Worm (Caenorhabditis elegans) whole organism, young adult: ENCODE results near the gene irld-63.

Experiments used
- B0261.1 ChIP-seq: sonication (generic microtip); optimal IDR thresholded peaks from 2 replicates; lab custom pipeline; 2016; ENCODE audit warnings: mild to moderate bottlenecking, missing genetic modification characterization, moderate library complexity, missing compliant biosample characterization
- B0336.3 ChIP-seq: fragments of 200-800 bp; sonication (Bioruptor generic); IDR thresholded peaks from 2 replicates; pipeline ENCODE4 v1.3.6; 2022; ENCODE audit warnings: missing genetic modification characterization, missing compliant biosample characterization
- F22D6.2 ChIP-seq: sonication (generic microtip); optimal IDR thresholded peaks from 2 replicates; lab custom pipeline; 2016; ENCODE audit warnings: mild to moderate bottlenecking, missing genetic modification characterization, missing compliant biosample characterization
- F33H1.4 ChIP-seq: fragments of 200-800 bp; sonication (Bioruptor generic); IDR thresholded peaks from 2 replicates; pipeline ENCODE4 v1.3.6; 2022; ENCODE audit warnings: missing genetic modification reagents, missing genetic modification characterization, missing compliant biosample characterization
- F49E8.2 ChIP-seq: sonication (generic microtip); optimal IDR thresholded peaks from 3 replicates; lab custom pipeline; 2017; ENCODE audit warnings: missing genetic modification characterization, mild to moderate bottlenecking, missing compliant biosample characterization, antibody characterized with exemption, moderate library complexity; ENCODE audit not compliant: insufficient read depth
- F57C9.4 ChIP-seq: sonication (generic microtip); optimal IDR thresholded peaks from 2 replicates; lab custom pipeline; 2017; ENCODE audit warnings: mild to moderate bottlenecking, missing genetic modification characterization, missing compliant biosample characterization
- T26A5.8 ChIP-seq: sonication (generic microtip); optimal IDR thresholded peaks from 2 replicates; lab custom pipeline; 2016; ENCODE audit warnings: missing genetic modification characterization, missing compliant biosample characterization
- Y53G8AR.9 ChIP-seq: fragments of 200-800 bp; sonication (Bioruptor generic); conservative IDR thresholded peaks from 2 replicates; pipeline ENCODE4 v1.3.6; 2022; ENCODE audit warnings: missing genetic modification reagents, missing genetic modification characterization, missing compliant biosample characterization
- ceh-100 ChIP-seq: fragments of 200-800 bp; sonication (Bioruptor generic); IDR thresholded peaks from 2 replicates; pipeline ENCODE4 v1.3.6; 2022; ENCODE audit warnings: missing genetic modification reagents, missing genetic modification characterization, missing compliant biosample characterization
- ceh-58 ChIP-seq: fragments of 200-800 bp; sonication (Bioruptor generic); IDR thresholded peaks from 2 replicates; pipeline ENCODE4 v1.3.6; 2022; ENCODE audit warnings: missing genetic modification characterization, missing compliant biosample characterization
- dpff-1 ChIP-seq: sonication (generic microtip); optimal IDR thresholded peaks from 2 replicates; lab custom pipeline; 2017; ENCODE audit warnings: mild to moderate bottlenecking, missing genetic modification characterization, missing compliant biosample characterization
- hmg-1.2 ChIP-seq: fragments of 200-800 bp; sonication (Bioruptor generic); IDR thresholded peaks from 2 replicates; pipeline ENCODE4 v1.3.6; 2022; ENCODE audit warnings: missing genetic modification reagents, missing genetic modification characterization, missing compliant biosample characterization
- lin-26 ChIP-seq: fragments of 200-800 bp; sonication (Bioruptor generic); IDR thresholded peaks from 2 replicates; pipeline ENCODE4 v1.3.6; 2022; ENCODE audit warnings: missing genetic modification reagents, missing genetic modification characterization, missing compliant biosample characterization
- lsy-27 ChIP-seq: sonication (generic microtip); optimal IDR thresholded peaks from 2 replicates; lab custom pipeline; 2017; ENCODE audit warnings: missing genetic modification characterization, mild to moderate bottlenecking, missing compliant biosample characterization, antibody characterized with exemption, missing genotype, borderline replicate concordance; ENCODE audit not compliant: insufficient read depth
- madf-8 ChIP-seq: fragments of 200-800 bp; sonication (Bioruptor generic); conservative IDR thresholded peaks from 2 replicates; pipeline ENCODE4 v1.3.6; 2022; ENCODE audit warnings: missing genetic modification reagents, missing genetic modification characterization, missing compliant biosample characterization
- nfya-2 ChIP-seq: fragments of 200-800 bp; sonication (Bioruptor generic); IDR thresholded peaks from 2 replicates; pipeline ENCODE4 v1.3.6; 2022; ENCODE audit warnings: missing genetic modification reagents, missing genetic modification characterization, missing compliant biosample characterization
- nfyb-1 ChIP-seq: fragments of 200-800 bp; sonication (Bioruptor generic); IDR thresholded peaks from 2 replicates; pipeline ENCODE4 v1.3.6; 2022; ENCODE audit warnings: missing genetic modification reagents, missing genetic modification characterization, missing compliant biosample characterization
- nhr-179 ChIP-seq: sonication (generic microtip); optimal IDR thresholded peaks from 2 replicates; lab custom pipeline; 2016; ENCODE audit warnings: mild to moderate bottlenecking, missing genetic modification characterization, missing compliant biosample characterization
- rpc-1 ChIP-seq, 2 experiments: fragments of 150-350 bp in 1 of 2; sonication (generic microtip) in 1 of 2; optimal IDR thresholded peaks; 2 replicates each; lab custom pipeline; 2014 to 2018; ENCODE audit warnings: missing biosample characterization in 1 of 2, missing genetic modification characterization in 1 of 2, missing genetic modification reagents in 1 of 2, missing genotype in 1 of 2
- snpc-3.4 ChIP-seq: sonication (generic microtip); optimal IDR thresholded peaks from 2 replicates; lab custom pipeline; 2017; ENCODE audit warnings: missing genetic modification characterization, mild to moderate bottlenecking, missing compliant biosample characterization, antibody characterized with exemption, moderate library complexity, missing genotype, missing genetic modification reagents
- snpc-4 ChIP-seq, 5 experiments: fragments of 150-350 bp in 1 of 5; sonication (generic microtip) in 4 of 5; optimal IDR thresholded peaks; 2 replicates each; lab custom pipeline; 2014 to 2018; ENCODE audit warnings: missing genetic modification characterization in 5 of 5, missing biosample characterization in 3 of 5, antibody characterized with exemption in 2 of 5, mild to moderate bottlenecking in 2 of 5, missing compliant biosample characterization in 2 of 5, missing genotype in 2 of 5, moderate library complexity in 2 of 5, missing genetic modification reagents in 1 of 5
- sptf-2 ChIP-seq: fragments of 200-800 bp; sonication (Bioruptor generic); optimal IDR thresholded peaks from 2 replicates; lab custom pipeline; 2018; ENCODE audit warnings: mild to moderate bottlenecking, missing genetic modification characterization, missing compliant biosample characterization
- tbp1 ChIP-seq: fragments of 200-800 bp; sonication (Bioruptor generic); optimal IDR thresholded peaks from 2 replicates; lab custom pipeline; 2018; ENCODE audit warnings: mild to moderate bottlenecking, missing genetic modification characterization, missing compliant biosample characterization
- unc-130 ChIP-seq: sonication (generic microtip); optimal IDR thresholded peaks from 2 replicates; lab custom pipeline; 2016; ENCODE audit warnings: missing genetic modification reagents, missing genetic modification characterization, missing compliant biosample characterization
- unc-62 ChIP-seq: fragments of 150-350 bp; optimal IDR thresholded peaks from 2 replicates; lab custom pipeline; 2014; ENCODE audit warnings: missing biosample characterization, missing genetic modification reagents, missing genetic modification characterization
- zim-3 ChIP-seq: sonication (generic microtip); optimal IDR thresholded peaks from 2 replicates; lab custom pipeline; 2017; ENCODE audit warnings: mild to moderate bottlenecking, missing genetic modification characterization, moderate library complexity, missing compliant biosample characterization
- ztf-18 ChIP-seq: sonication (generic microtip); optimal IDR thresholded peaks from 2 replicates; lab custom pipeline; 2016; ENCODE audit warnings: missing genotype, mild to moderate bottlenecking, missing genetic modification characterization, missing compliant biosample characterization
- ztf-28 ChIP-seq: fragments of 200-800 bp; sonication (Bioruptor generic); IDR thresholded peaks from 2 replicates; pipeline ENCODE4 v1.3.6; 2022; ENCODE audit warnings: missing genetic modification reagents, missing genetic modification characterization, missing compliant biosample characterization

irld-63 gene

ce11 chrII:2946438-2946837 is 15.9 kb downstream of the irld-63 start, which contains the start of gene srw-79:
Gene srw-79, plus strand, starts transcription at chrII:2946738.
- no peak for TF ChIP-seq snpc-4 (GFP tag; optimal IDR thresholded peaks at IDR 0.05; lab: Kevin White, UChicago)
- no peak for TF ChIP-seq snpc-4 (tag; optimal IDR thresholded peaks at IDR 0.05; lab: Kevin White, UChicago)
- no peak for TF ChIP-seq sptf-2 (GFP tag; lab: Kevin White, UChicago)
- no peak for TF ChIP-seq Y53G8AR.9 (GFP tag; lab: Robert Waterston, UW)
- TF ChIP-seq unc-62, result no peak
- no peak for TF ChIP-seq F22D6.2
- TF ChIP-seq T26A5.8, result no peak
- no peak for TF ChIP-seq nfya-2 (GFP tag; lab: Robert Waterston, UW)
- no peak for TF ChIP-seq B0336.3 (GFP tag; lab: Robert Waterston, UW)
- no peak for TF ChIP-seq zim-3 (tag; lab: Kevin White, UChicago)
- TF ChIP-seq snpc-3.4 (tag; lab: Kevin White, UChicago), result no peak
- no peak for TF ChIP-seq madf-8 (GFP tag; lab: Robert Waterston, UW)

- TF ChIP-seq nhr-179 (tag; lab: Kevin White, UChicago), result no peak
- TF ChIP-seq lsy-27 (tag; lab: Kevin White, UChicago), result no peak
- no peak for TF ChIP-seq dpff-1
- TF ChIP-seq ztf-18, result no peak
- 0 out of 2 replicates have a peak, but pooled peaks have one; percentile 27 for TF ChIP-seq hmg-1.2 (GFP tag; lab: Robert Waterston, UW)
- TF ChIP-seq F57C9.4 (tag; lab: Kevin White, UChicago), result no peak
Measured at ce11 chrII:2948614-2949013, 18.1 kb downstream of the irld-63 start.

ce11 chrII:2952629-2953028 is 22.1 kb downstream of the irld-63 start, which contains the start of gene irld-51:
Gene irld-51, minus strand, starts transcription at chrII:2952729.
- TF ChIP-seq unc-130, result no peak
- no peak for TF ChIP-seq ztf-28 (GFP tag; lab: Robert Waterston, UW)
- TF ChIP-seq rpc-1 (optimal IDR thresholded peaks at IDR 0.05; lab: Kevin White, UChicago), result no peak
- TF ChIP-seq rpc-1 (tag; optimal IDR thresholded peaks at IDR 0.05; lab: Kevin White, UChicago), result peak; percentile 21

- peak; percentile 70 for TF ChIP-seq tbp1 (GFP tag; lab: Kevin White, UChicago)
- no peak for TF ChIP-seq nfyb-1 (GFP tag; lab: Robert Waterston, UW)
- TF ChIP-seq lin-26 (GFP tag; lab: Robert Waterston, UW), result 0 out of 2 replicates have a peak, but pooled peaks have one; percentile 22
- TF ChIP-seq rpc-1 (optimal IDR thresholded peaks at IDR 0.05; lab: Kevin White, UChicago), result no peak
- TF ChIP-seq rpc-1 (tag; optimal IDR thresholded peaks at IDR 0.05; lab: Kevin White, UChicago), result peak; percentile 62
- peak; percentile 34 for TF ChIP-seq B0261.1
Measured at ce11 chrII:2955656-2956115, 25.2 kb downstream of the irld-63 start, which contains the start of gene irld-48. Gene irld-48, plus strand, starts transcription at chrII:2956065.

ce11 chrII:2958308-2958707 is 27.8 kb downstream of the irld-63 start, which contains the start of gene srw-60:
Gene srw-60, plus strand, starts transcription at chrII:2958608.
- TF ChIP-seq unc-130, result no peak
- no peak for TF ChIP-seq ceh-100 (GFP tag; lab: Robert Waterston, UW)
- TF ChIP-seq F33H1.4, result no peak
- TF ChIP-seq ceh-58 (GFP tag; lab: Robert Waterston, UW), result 0 out of 2 replicates have a peak, but pooled peaks have one; percentile 23
- no peak for TF ChIP-seq F49E8.2 (tag; lab: Kevin White, UChicago)
